Worm (Caenorhabditis elegans) whole organism, mixed stage, embryonic: ENCODE data around the gene Y116A8C.10.
"Not testable (repeated sequence)": the region's sequence is repeated elsewhere in the genome, so short reads cannot be mapped to it uniquely, and the experiment has no call there.

Source experiments
- M03D4.4 ChIP-seq: sonication (generic microtip); optimal IDR thresholded peaks from 2 replicates; lab custom pipeline; 2017; ENCODE audit warnings: mild to moderate bottlenecking, missing genetic modification characterization, missing compliant biosample characterization
- bed-3 ChIP-seq: fragments of 200-800 bp; sonication (Bioruptor generic); optimal IDR thresholded peaks from 3 replicates; lab custom pipeline; 2018; ENCODE audit warnings: mild to moderate bottlenecking, missing genetic modification characterization, moderate library complexity, missing compliant biosample characterization
- ceh-39 ChIP-seq: fragments of 150-350 bp; optimal IDR thresholded peaks from 2 replicates; lab custom pipeline; 2014; ENCODE audit warnings: missing biosample characterization, missing genetic modification characterization
- ceh-43 ChIP-seq: fragments of 200-800 bp; sonication (Bioruptor generic); optimal IDR thresholded peaks from 2 replicates; lab custom pipeline; 2018; ENCODE audit warnings: mild to moderate bottlenecking, missing genetic modification characterization, moderate library complexity, missing compliant biosample characterization
- ceh-83 ChIP-seq: fragments of 200-800 bp; sonication (Bioruptor generic); optimal IDR thresholded peaks from 2 replicates; lab custom pipeline; 2018; ENCODE audit warnings: mild to moderate bottlenecking, missing genetic modification characterization, missing compliant biosample characterization
- ces-1 ChIP-seq: fragments of 150-350 bp; optimal IDR thresholded peaks from 2 replicates; lab custom pipeline; 2014; ENCODE audit warnings: missing biosample characterization, missing genetic modification reagents, missing genetic modification characterization
- cnd-1 ChIP-seq: fragments of 200-800 bp; sonication (Bioruptor generic); optimal IDR thresholded peaks from 2 replicates; lab custom pipeline; 2018; ENCODE audit warnings: mild to moderate bottlenecking, missing genetic modification characterization, missing compliant biosample characterization
- drap-1 ChIP-seq: fragments of 200-800 bp; sonication (Bioruptor generic); optimal IDR thresholded peaks from 3 replicates; lab custom pipeline; 2018; ENCODE audit warnings: mild to moderate bottlenecking, missing genetic modification characterization, missing compliant biosample characterization
- elt-1 ChIP-seq: sonication (generic microtip); optimal IDR thresholded peaks from 2 replicates; lab custom pipeline; 2017; ENCODE audit warnings: missing genetic modification characterization, mild to moderate bottlenecking, missing compliant biosample characterization, antibody characterized with exemption, moderate library complexity, borderline replicate concordance; ENCODE audit not compliant: insufficient read depth
- elt-3 ChIP-seq: fragments of 150-350 bp; optimal IDR thresholded peaks from 2 replicates; lab custom pipeline; 2014; ENCODE audit warnings: missing biosample characterization, missing genetic modification characterization
- flh-1 ChIP-seq: fragments of 200-800 bp; sonication (Bioruptor generic); optimal IDR thresholded peaks from 2 replicates; lab custom pipeline; 2018; ENCODE audit warnings: mild to moderate bottlenecking, missing genetic modification characterization, moderate library complexity, missing compliant biosample characterization
- ham-2 ChIP-seq: fragments of 200-800 bp; sonication (Bioruptor generic); optimal IDR thresholded peaks from 2 replicates; lab custom pipeline; 2018; ENCODE audit warnings: mild to moderate bottlenecking, missing genetic modification characterization, missing compliant biosample characterization
- hlh-1 ChIP-seq: fragments of 150-350 bp; optimal IDR thresholded peaks from 2 replicates; lab custom pipeline; 2014; ENCODE audit warnings: missing biosample characterization, missing genetic modification reagents, missing genetic modification characterization
- lin-13 ChIP-seq: fragments of 150-350 bp; optimal IDR thresholded peaks from 2 replicates; lab custom pipeline; 2014; ENCODE audit warnings: missing biosample characterization, missing genetic modification characterization
- lin-32 ChIP-seq: fragments of 200-800 bp; sonication (Bioruptor generic); optimal IDR thresholded peaks from 2 replicates; lab custom pipeline; 2018; ENCODE audit warnings: mild to moderate bottlenecking, missing genetic modification characterization, missing compliant biosample characterization
- lsy-2 ChIP-seq: fragments of 150-350 bp; optimal IDR thresholded peaks from 2 replicates; lab custom pipeline; 2014; ENCODE audit warnings: missing biosample characterization, missing genetic modification characterization
- mab-5 ChIP-seq: fragments of 150-350 bp; optimal IDR thresholded peaks from 2 replicates; lab custom pipeline; 2014; ENCODE audit warnings: missing biosample characterization, missing genetic modification characterization
- mep-1 ChIP-seq: fragments of 150-350 bp; optimal IDR thresholded peaks from 2 replicates; lab custom pipeline; 2017; ENCODE audit warnings: missing biosample characterization, missing genetic modification reagents, missing genetic modification characterization, inconsistent platforms
- mls-2 ChIP-seq: sonication (generic microtip); optimal IDR thresholded peaks from 2 replicates; lab custom pipeline; 2016; ENCODE audit warnings: mild to moderate bottlenecking, missing genetic modification characterization, moderate library complexity, missing compliant biosample characterization
- nhr-12 ChIP-seq: fragments of 150-350 bp; optimal IDR thresholded peaks from 2 replicates; lab custom pipeline; 2014; ENCODE audit warnings: missing biosample characterization, missing genetic modification characterization
- nhr-2 ChIP-seq: fragments of 150-350 bp; optimal IDR thresholded peaks from 2 replicates; lab custom pipeline; 2014; ENCODE audit warnings: missing biosample characterization, missing genetic modification characterization
- nhr-28 ChIP-seq: fragments of 150-350 bp; optimal IDR thresholded peaks from 2 replicates; lab custom pipeline; 2014; ENCODE audit warnings: missing biosample characterization, missing genetic modification characterization
- nhr-76 ChIP-seq: sonication (generic microtip); optimal IDR thresholded peaks from 2 replicates; lab custom pipeline; 2017; ENCODE audit warnings: missing biosample characterization, missing genetic modification characterization
- pha-4 ChIP-seq: fragments of 150-350 bp; optimal IDR thresholded peaks from 2 replicates; lab custom pipeline; 2018; ENCODE audit warnings: missing biosample characterization, missing genetic modification reagents, missing genetic modification characterization
- sem-2 ChIP-seq: fragments of 200-800 bp; sonication (Bioruptor generic); optimal IDR thresholded peaks from 2 replicates; lab custom pipeline; 2018; ENCODE audit warnings: mild to moderate bottlenecking, missing genetic modification characterization, missing compliant biosample characterization
- snpc-4 ChIP-seq: fragments of 150-350 bp; optimal IDR thresholded peaks from 2 replicates; lab custom pipeline; 2014; ENCODE audit warnings: missing biosample characterization, missing genetic modification characterization
- sptf-1 ChIP-seq: sonication (generic microtip); optimal IDR thresholded peaks from 2 replicates; lab custom pipeline; 2017; ENCODE audit warnings: mild to moderate bottlenecking, missing genetic modification characterization, moderate library complexity, missing compliant biosample characterization
- tbx-8 ChIP-seq: fragments of 200-800 bp; sonication (Bioruptor generic); optimal IDR thresholded peaks from 2 replicates; lab custom pipeline; 2018; ENCODE audit warnings: mild to moderate bottlenecking, missing genetic modification characterization, moderate library complexity, missing compliant biosample characterization
- unc-120 ChIP-seq: sonication (generic microtip); optimal IDR thresholded peaks from 2 replicates; lab custom pipeline; 2017; ENCODE audit warnings: missing genetic modification characterization, missing compliant biosample characterization; ENCODE audit not compliant: poor library complexity, severe bottlenecking
- unc-39 ChIP-seq: fragments of 150-350 bp; optimal IDR thresholded peaks from 2 replicates; lab custom pipeline; 2014; ENCODE audit warnings: missing biosample characterization, missing genetic modification characterization
- unc-62 ChIP-seq: fragments of 150-350 bp; optimal IDR thresholded peaks from 2 replicates; lab custom pipeline; 2014; ENCODE audit warnings: missing biosample characterization, missing genetic modification reagents, missing genetic modification characterization
- zip-8 ChIP-seq: fragments of 150-350 bp; optimal IDR thresholded peaks from 2 replicates; lab custom pipeline; 2014; ENCODE audit warnings: missing biosample characterization, missing genetic modification characterization
- ztf-11 ChIP-seq: fragments of 150-350 bp; optimal IDR thresholded peaks from 2 replicates; lab custom pipeline; 2014; ENCODE audit warnings: missing biosample characterization, missing genetic modification characterization

Gene Y116A8C.10

DNA sequence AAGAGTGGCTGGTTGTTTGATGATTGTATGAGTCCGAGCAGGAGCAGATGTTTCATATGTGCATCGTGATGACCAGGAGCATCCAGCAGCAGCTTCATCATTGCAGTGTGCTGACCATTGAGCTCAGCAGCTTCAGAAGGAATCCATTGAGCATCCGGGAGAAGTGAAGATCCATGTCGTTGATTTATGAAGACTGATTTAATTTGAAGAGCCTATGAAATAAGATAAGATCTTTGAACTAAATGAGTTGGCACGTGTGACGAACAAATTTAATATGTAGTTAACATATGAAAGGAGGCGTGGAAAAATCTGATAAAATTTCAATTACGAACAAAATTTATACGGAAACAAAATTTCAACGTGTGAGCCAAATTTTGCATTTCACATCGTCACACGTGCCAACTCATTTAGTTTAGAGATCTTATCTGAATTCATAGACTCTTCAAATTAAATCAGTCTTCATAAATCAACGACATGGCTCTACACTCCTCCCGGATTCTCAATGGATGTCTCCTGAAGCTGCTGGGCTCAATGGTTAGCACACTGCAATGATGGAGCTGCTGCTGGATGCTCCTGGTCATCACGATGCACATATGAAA, 21.0 kb downstream of the Y116A8C.10 start, which contains the start of the genes Y116A8C.469 and Y116A8C.468:
Y116A8C.469 (minus strand) TSS at position 101 of the 599 bp plus-strand sequence.
Y116A8C.468 (plus strand) TSS at position 549 of the 599 bp plus-strand sequence.
- TF ChIP-seq bed-3 (no peak), unc-120 (no peak), elt-3 (tag; lab: Kevin White, UChicago) (no peak), ces-1 (GFP tag; lab: Kevin White, UChicago) (no peak), ceh-43 (GFP tag; lab: Kevin White, UChicago) (no peak), pha-4 (tag; lab: Kevin White, UChicago) (no peak), snpc-4 (tag; lab: Kevin White, UChicago) (no peak), sem-2 (GFP tag; lab: Kevin White, UChicago) (no peak), unc-62 (GFP tag; lab: Kevin White, UChicago) (no peak), ceh-39 (tag; lab: Kevin White, UChicago) (no peak), nhr-28 (no peak), nhr-2 (tag; lab: Kevin White, UChicago) (no peak), nhr-76 (tag; lab: Kevin White, UChicago) (no peak), mep-1 (tag; lab: Kevin White, UChicago) (no peak), flh-1 (GFP tag; lab: Kevin White, UChicago) (no peak), unc-39 (tag; lab: Kevin White, UChicago) (no peak)

ce11 chrIV:16915751-16916150, 23.1 kb downstream of the Y116A8C.10 start, which contains the start of gene Y116A8C.3:
Gene Y116A8C.3, plus strand, starts transcription at chrIV:16916051.
- TF ChIP-seq M03D4.4 (tag; lab: Kevin White, UChicago): no peak
- TF ChIP-seq ces-1 (GFP tag; lab: Kevin White, UChicago): no peak
- TF ChIP-seq ceh-43 (GFP tag; lab: Kevin White, UChicago): no peak
- no peak for TF ChIP-seq snpc-4 (tag; lab: Kevin White, UChicago)
- TF ChIP-seq mls-2 (tag; lab: Kevin White, UChicago): no peak
- no peak for TF ChIP-seq ztf-11 (tag; lab: Kevin White, UChicago)
- no peak for TF ChIP-seq lin-32 (GFP tag; lab: Kevin White, UChicago)
- TF ChIP-seq mep-1 (tag; lab: Kevin White, UChicago): no peak
- no peak for TF ChIP-seq mab-5 (tag; lab: Kevin White, UChicago)
- TF ChIP-seq lsy-2 (tag; lab: Kevin White, UChicago): no peak
- no peak for TF ChIP-seq unc-39 (tag; lab: Kevin White, UChicago)
- no peak for TF ChIP-seq tbx-8 (GFP tag; lab: Kevin White, UChicago)
- no peak for TF ChIP-seq pha-4 (tag; lab: Kevin White, UChicago)
- TF ChIP-seq unc-62 (GFP tag; lab: Kevin White, UChicago): no peak
- no peak for TF ChIP-seq drap-1 (GFP tag; lab: Kevin White, UChicago)
- no peak for TF ChIP-seq sptf-1 (tag; lab: Kevin White, UChicago)
- TF ChIP-seq nhr-12 (tag; lab: Kevin White, UChicago): no peak
- no peak for TF ChIP-seq ham-2 (GFP tag; lab: Kevin White, UChicago)
- TF ChIP-seq unc-120: no peak
- TF ChIP-seq nhr-2 (tag; lab: Kevin White, UChicago): no peak

- TF ChIP-seq snpc-4 (tag; lab: Kevin White, UChicago) (no peak), lin-32 (GFP tag; lab: Kevin White, UChicago) (no peak), lin-13 (no peak)
Measured at ce11 chrIV:16898205-16898604, 40.7 kb downstream of the Y116A8C.10 start.

DNA sequence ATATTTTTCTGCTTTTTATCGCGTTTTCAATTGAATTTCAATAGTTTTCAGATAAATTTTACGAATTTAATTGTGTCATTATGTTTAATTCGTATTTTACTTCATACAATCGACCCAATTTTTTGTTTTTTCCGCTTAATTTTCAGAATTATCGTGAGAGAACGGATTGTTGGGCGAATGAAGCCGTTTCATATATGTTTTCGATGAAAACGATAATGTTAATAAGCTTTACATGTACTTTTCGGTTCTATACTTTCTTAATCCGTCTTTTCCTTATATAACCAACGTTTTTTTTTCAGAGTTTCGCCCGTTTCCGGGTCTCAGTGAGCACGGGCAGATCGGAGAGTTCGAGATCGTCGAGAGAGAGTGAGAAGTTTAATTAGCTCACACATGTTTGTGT, 43.6 kb downstream of the Y116A8C.10 start, which contains the start of gene T06A10.2:
T06A10.2 (plus strand) TSS at position 301 of the 400 bp plus-strand sequence.
- TF ChIP-seq pha-4 (tag; lab: Kevin White, UChicago); unc-62 (GFP tag; lab: Kevin White, UChicago); unc-39 (tag; lab: Kevin White, UChicago): not testable (repeated sequence)

DNA sequence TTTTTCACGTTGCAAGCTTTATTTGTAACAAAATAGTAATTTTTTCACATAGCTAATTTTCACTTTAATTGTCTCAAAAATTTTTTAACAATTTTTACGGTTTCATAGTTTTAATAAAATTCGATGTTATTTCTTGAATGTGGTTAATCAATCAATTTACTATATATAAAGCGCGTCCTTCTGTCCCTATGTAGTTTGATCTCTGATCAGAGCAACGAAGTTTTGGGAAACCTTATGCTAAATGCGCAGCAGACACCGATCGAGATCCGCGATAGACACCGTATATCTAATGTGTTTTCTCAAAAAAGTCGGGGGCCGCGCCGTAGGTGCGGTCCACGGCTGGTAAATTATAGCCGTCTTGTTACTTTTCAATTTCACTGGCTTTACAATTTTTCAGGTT, 50.3 kb downstream of the Y116A8C.10 start:
- TF ChIP-seq ceh-39 (tag; lab: Kevin White, UChicago): no peak
- no peak for TF ChIP-seq ceh-83 (GFP tag; lab: Kevin White, UChicago)
- TF ChIP-seq hlh-1 (tag; lab: Kevin White, UChicago): no peak
- no peak for TF ChIP-seq bed-3
- TF ChIP-seq ces-1 (GFP tag; lab: Kevin White, UChicago): no peak
- no peak for TF ChIP-seq mab-5 (tag; lab: Kevin White, UChicago)
- TF ChIP-seq nhr-76 (tag; lab: Kevin White, UChicago): no peak
- no peak for TF ChIP-seq elt-3 (tag; lab: Kevin White, UChicago)
- TF ChIP-seq drap-1 (GFP tag; lab: Kevin White, UChicago): no peak
- TF ChIP-seq sem-2 (GFP tag; lab: Kevin White, UChicago): no peak
- no peak for TF ChIP-seq unc-39 (tag; lab: Kevin White, UChicago)
- TF ChIP-seq cnd-1 (tag; lab: Kevin White, UChicago): no peak
- TF ChIP-seq nhr-28: no peak
- TF ChIP-seq flh-1 (GFP tag; lab: Kevin White, UChicago): no peak
- no peak for TF ChIP-seq elt-1 (tag; lab: Kevin White, UChicago)
- no peak for TF ChIP-seq zip-8
